Worm (Caenorhabditis elegans) whole organism, L4 larva: Measurements from ENCODE around the gene ZK637.12.

Experiments used
- D1046.2 ChIP-seq: fragments of 200-800 bp; sonication (Bioruptor generic); IDR thresholded peaks from 2 replicates; pipeline ENCODE4 v1.3.6; 2022; ENCODE audit warnings: missing genetic modification characterization, missing compliant biosample characterization
- F10B5.3 ChIP-seq: sonication (generic microtip); optimal IDR thresholded peaks from 2 replicates; lab custom pipeline; 2016; ENCODE audit warnings: mild to moderate bottlenecking, missing genetic modification characterization, missing compliant biosample characterization
- F26F4.8 ChIP-seq: fragments of 200-800 bp; sonication (Bioruptor generic); conservative IDR thresholded peaks from 2 replicates; pipeline ENCODE4 v1.3.6; 2022; ENCODE audit warnings: missing genetic modification characterization, missing compliant biosample characterization
- F44E2.7 ChIP-seq: fragments of 200-800 bp; sonication (Bioruptor generic); IDR thresholded peaks from 2 replicates; pipeline ENCODE4 v2.1.2; 2022; ENCODE audit warnings: missing genetic modification characterization, missing compliant biosample characterization
- F49E8.2 ChIP-seq: sonication (generic microtip); optimal IDR thresholded peaks from 2 replicates; lab custom pipeline; 2016; ENCODE audit warnings: missing compliant biosample characterization, mild to moderate bottlenecking, missing genetic modification characterization, borderline replicate concordance
- T20F7.1 ChIP-seq: fragments of 200-800 bp; sonication (Bioruptor generic); optimal IDR thresholded peaks from 2 replicates; lab custom pipeline; 2018; ENCODE audit warnings: mild to moderate bottlenecking, missing genetic modification characterization, missing compliant biosample characterization
- T26A8.4 ChIP-seq: fragments of 200-800 bp; sonication (Bioruptor generic); IDR thresholded peaks from 2 replicates; pipeline ENCODE4 v1.3.6; 2022; ENCODE audit warnings: missing genetic modification characterization, missing compliant biosample characterization
- Y105C5A.15 ChIP-seq: fragments of 200-800 bp; sonication (Bioruptor generic); IDR thresholded peaks from 2 replicates; pipeline ENCODE4 v1.3.6; 2022; ENCODE audit warnings: missing genetic modification characterization, missing compliant biosample characterization
- Y48G9A.11 ChIP-seq: fragments of 200-800 bp; sonication (Bioruptor generic); IDR thresholded peaks from 2 replicates; pipeline ENCODE4 v1.3.6; 2022; ENCODE audit warnings: missing genetic modification reagents, missing genetic modification characterization, missing compliant biosample characterization
- Y5F2A.4 ChIP-seq: fragments of 200-800 bp; sonication (Bioruptor generic); optimal IDR thresholded peaks from 2 replicates; lab custom pipeline; 2018; ENCODE audit warnings: mild to moderate bottlenecking, missing genetic modification characterization, missing compliant biosample characterization
- Y75B8A.6 ChIP-seq: fragments of 200-800 bp; sonication (Bioruptor generic); IDR thresholded peaks from 2 replicates; pipeline ENCODE4 v1.3.6; 2022; ENCODE audit warnings: missing genetic modification reagents, missing genetic modification characterization, missing compliant biosample characterization
- ZK546.5 ChIP-seq, 2 experiments: sonication (generic microtip); optimal IDR thresholded peaks; 2 replicates each; lab custom pipeline; 2017; ENCODE audit warnings: missing biosample characterization in 2 of 2, missing genetic modification characterization in 2 of 2
- aha-1 ChIP-seq: fragments of 150-350 bp; peaks from one replicate; lab custom pipeline; 2014; ENCODE audit warnings: missing biosample characterization, missing genetic modification characterization
- arid-1 ChIP-seq: fragments of 200-800 bp; sonication (Bioruptor generic); conservative IDR thresholded peaks from 2 replicates; pipeline ENCODE4 v1.3.6; 2022; ENCODE audit warnings: missing genetic modification reagents, missing genetic modification characterization, missing compliant biosample characterization
- attf-4 ChIP-seq: sonication (generic microtip); optimal IDR thresholded peaks from 3 replicates; lab custom pipeline; 2017; ENCODE audit warnings: missing biosample characterization, missing genetic modification characterization
- ceh-28 ChIP-seq: fragments of 150-350 bp; optimal IDR thresholded peaks from 2 replicates; lab custom pipeline; 2014; ENCODE audit warnings: missing biosample characterization, missing genetic modification reagents, missing genetic modification characterization
- ceh-82 ChIP-seq: sonication (generic microtip); optimal IDR thresholded peaks from 2 replicates; lab custom pipeline; 2017; ENCODE audit warnings: missing biosample characterization, missing genetic modification characterization
- ces-1 ChIP-seq: fragments of 150-350 bp; sonication (generic microtip); optimal IDR thresholded peaks from 4 replicates; lab custom pipeline; 2014; ENCODE audit warnings: missing biosample characterization, missing genetic modification reagents, missing genetic modification characterization
- dmd-6 ChIP-seq: fragments of 200-800 bp; sonication (Bioruptor generic); IDR thresholded peaks from 2 replicates; pipeline ENCODE4 v1.3.6; 2022; ENCODE audit warnings: missing genetic modification reagents, missing genetic modification characterization, missing compliant biosample characterization
- dpl-1 ChIP-seq: fragments of 150-350 bp; optimal IDR thresholded peaks from 2 replicates; lab custom pipeline; 2014; ENCODE audit warnings: missing biosample characterization, missing genetic modification reagents, missing genetic modification characterization
- duxl-1 ChIP-seq: sonication (generic microtip); optimal IDR thresholded peaks from 2 replicates; lab custom pipeline; 2016; ENCODE audit warnings: mild to moderate bottlenecking, missing genetic modification characterization, moderate library complexity, missing compliant biosample characterization; ENCODE audit not compliant: poor library complexity
- dve-1 ChIP-seq: sonication (generic microtip); optimal IDR thresholded peaks from 2 replicates; lab custom pipeline; 2017; ENCODE audit warnings: antibody characterized with exemption, mild to moderate bottlenecking, missing genetic modification characterization, missing compliant biosample characterization; ENCODE audit not compliant: insufficient read depth
- hif-1 ChIP-seq, 2 experiments: sonication (generic microtip); optimal IDR thresholded peaks; 2 replicates each; lab custom pipeline; 2016 to 2017; ENCODE audit warnings: missing compliant biosample characterization in 2 of 2, missing genetic modification characterization in 2 of 2, missing genetic modification reagents in 2 of 2, missing genotype in 2 of 2, mild to moderate bottlenecking in 1 of 2
- hlh-11 ChIP-seq: fragments of 200-800 bp; sonication (Bioruptor generic); optimal IDR thresholded peaks from 2 replicates; lab custom pipeline; 2018; ENCODE audit warnings: mild to moderate bottlenecking, missing genetic modification characterization, missing compliant biosample characterization
- hlh-30 ChIP-seq: sonication (generic microtip); optimal IDR thresholded peaks from 2 replicates; lab custom pipeline; 2017; ENCODE audit warnings: antibody characterized with exemption, mild to moderate bottlenecking, missing genetic modification characterization, missing compliant biosample characterization; ENCODE audit not compliant: insufficient read depth
- lim-7 ChIP-seq: fragments of 200-800 bp; sonication (Bioruptor generic); IDR thresholded peaks from 2 replicates; pipeline ENCODE4 v1.3.6; 2022; ENCODE audit warnings: missing genetic modification characterization, missing compliant biosample characterization
- lin-38 ChIP-seq: fragments of 200-800 bp; sonication (Bioruptor generic); IDR thresholded peaks from 2 replicates; pipeline ENCODE4 v1.3.6; 2022; ENCODE audit warnings: missing genetic modification reagents, missing genetic modification characterization, missing compliant biosample characterization
- lin-39 ChIP-seq: fragments of 150-350 bp; optimal IDR thresholded peaks from 2 replicates; lab custom pipeline; 2014; ENCODE audit warnings: missing biosample characterization, missing genetic modification reagents, missing genetic modification characterization
- lir-3 ChIP-seq: sonication (generic microtip); optimal IDR thresholded peaks from 2 replicates; lab custom pipeline; 2016; ENCODE audit warnings: mild to moderate bottlenecking, missing genetic modification characterization, missing compliant biosample characterization
- madf-9 ChIP-seq: fragments of 200-800 bp; sonication (Bioruptor generic); conservative IDR thresholded peaks from 2 replicates; pipeline ENCODE4 v1.3.6; 2022; ENCODE audit warnings: missing genetic modification reagents, missing genetic modification characterization, missing compliant biosample characterization
- mdl-1 ChIP-seq, 2 experiments: fragments of 150-350 bp in 1 of 2; sonication (generic microtip) in 1 of 2; optimal IDR thresholded peaks; 2 replicates each; lab custom pipeline; 2014 to 2017; ENCODE audit warnings: missing biosample characterization in 2 of 2, missing genetic modification characterization in 2 of 2
- mep-1 ChIP-seq: fragments of 150-350 bp; sonication (generic microtip); optimal IDR thresholded peaks from 3 replicates; lab custom pipeline; 2014; ENCODE audit warnings: missing biosample characterization, missing genetic modification characterization
- mes-2 ChIP-seq: sonication (generic microtip); optimal IDR thresholded peaks from 2 replicates; lab custom pipeline; 2016; ENCODE audit warnings: missing genotype, mild to moderate bottlenecking, missing genetic modification characterization, missing compliant biosample characterization; ENCODE audit not compliant: poor library complexity, severe bottlenecking
- nhr-11 ChIP-seq: fragments of 150-350 bp; optimal IDR thresholded peaks from 2 replicates; lab custom pipeline; 2014; ENCODE audit warnings: missing biosample characterization, missing genetic modification characterization
- nhr-111 ChIP-seq: fragments of 200-800 bp; sonication (Bioruptor generic); optimal IDR thresholded peaks from 2 replicates; lab custom pipeline; 2018; ENCODE audit warnings: mild to moderate bottlenecking, missing genetic modification characterization, missing compliant biosample characterization
- nhr-25 ChIP-seq: sonication (generic microtip); optimal IDR thresholded peaks from 2 replicates; lab custom pipeline; 2017; ENCODE audit warnings: missing genetic modification characterization, mild to moderate bottlenecking, missing compliant biosample characterization, antibody characterized with exemption, moderate library complexity, borderline replicate concordance; ENCODE audit not compliant: insufficient read depth
- nhr-28 ChIP-seq: fragments of 150-350 bp; optimal IDR thresholded peaks from 2 replicates; lab custom pipeline; 2014; ENCODE audit warnings: missing biosample characterization, missing genetic modification characterization
- nhr-76 ChIP-seq: fragments of 150-350 bp; optimal IDR thresholded peaks from 2 replicates; lab custom pipeline; 2014; ENCODE audit warnings: missing biosample characterization, missing genetic modification characterization
- pqm-1 ChIP-seq: sonication (generic microtip); optimal IDR thresholded peaks from 2 replicates; lab custom pipeline; 2017; ENCODE audit warnings: missing biosample characterization, missing genetic modification characterization
- snpc-1.2 ChIP-seq: fragments of 200-800 bp; sonication (Bioruptor generic); IDR thresholded peaks from 2 replicates; pipeline ENCODE4 v1.3.6; 2022; ENCODE audit warnings: missing genetic modification reagents, missing genetic modification characterization, missing compliant biosample characterization
- snpc-4 ChIP-seq: fragments of 150-350 bp; optimal IDR thresholded peaks from 2 replicates; lab custom pipeline; 2014; ENCODE audit warnings: missing biosample characterization, missing genetic modification characterization
- spr-3 ChIP-seq: fragments of 200-800 bp; sonication (Bioruptor generic); optimal IDR thresholded peaks from 2 replicates; lab custom pipeline; 2018; ENCODE audit warnings: mild to moderate bottlenecking, missing genetic modification characterization, missing compliant biosample characterization
- tra-1 ChIP-seq: fragments of 200-800 bp; sonication (Bioruptor generic); IDR thresholded peaks from 2 replicates; pipeline ENCODE4 v1.3.6; 2022; ENCODE audit warnings: missing genetic modification reagents, missing genetic modification characterization, missing compliant biosample characterization
- unc-130 ChIP-seq: sonication (generic microtip); optimal IDR thresholded peaks from 2 replicates; lab custom pipeline; 2016; ENCODE audit warnings: missing genetic modification reagents, missing genetic modification characterization, missing compliant biosample characterization
- unc-39 ChIP-seq: sonication (generic microtip); optimal IDR thresholded peaks from 2 replicates; lab custom pipeline; 2017; ENCODE audit warnings: missing biosample characterization, missing genetic modification characterization
- unc-62 ChIP-seq, 3 experiments: fragments of 150-350 bp in 1 of 3; sonication (generic microtip); optimal IDR thresholded peaks in 2 of 3; peaks in 1 of 3; 1 replicate in 1 of 3; 2 replicates in 2 of 3; lab custom pipeline; 2014 to 2017; ENCODE audit warnings: missing biosample characterization in 3 of 3, missing genetic modification characterization in 3 of 3, missing genetic modification reagents in 3 of 3, missing genotype in 1 of 3
- vab-7 ChIP-seq: fragments of 200-800 bp; sonication (Bioruptor generic); IDR thresholded peaks from 2 replicates; pipeline ENCODE4 v1.3.6; 2022; ENCODE audit warnings: missing genetic modification reagents, missing genetic modification characterization, missing compliant biosample characterization
- zag-1 ChIP-seq: fragments of 150-350 bp; optimal IDR thresholded peaks from 2 replicates; lab custom pipeline; 2014; ENCODE audit warnings: missing biosample characterization, missing genetic modification characterization
- zfp-3 ChIP-seq: fragments of 200-800 bp; sonication (Bioruptor generic); conservative IDR thresholded peaks from 2 replicates; pipeline ENCODE4 v1.3.6; 2022; ENCODE audit warnings: missing genetic modification reagents, missing genetic modification characterization, missing compliant biosample characterization
- ztf-11 ChIP-seq: fragments of 150-350 bp; optimal IDR thresholded peaks from 2 replicates; lab custom pipeline; 2014; ENCODE audit warnings: missing biosample characterization, missing genetic modification characterization
- ztf-7 ChIP-seq: fragments of 150-350 bp; optimal IDR thresholded peaks from 2 replicates; lab custom pipeline; 2014; ENCODE audit warnings: missing biosample characterization, missing genetic modification characterization

Gene ZK637.12

DNA sequence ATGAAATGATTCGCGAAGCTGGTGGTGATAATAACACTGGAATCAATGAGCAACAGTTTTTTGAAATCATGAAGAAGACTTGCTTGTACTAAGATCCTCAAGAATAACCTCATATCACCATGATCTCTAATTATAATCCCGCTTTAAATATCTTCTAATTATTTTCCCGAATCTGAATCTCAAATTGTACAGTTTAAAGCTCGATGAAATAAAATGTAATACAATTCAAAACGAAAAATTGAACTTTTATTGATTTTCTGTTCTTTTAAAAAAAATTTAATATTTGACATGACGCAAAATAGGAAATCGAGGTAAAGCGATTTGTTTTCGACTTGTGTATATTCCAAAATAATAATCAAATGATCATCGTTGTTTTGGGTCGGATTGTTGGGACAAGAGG is 50.8 kb downstream of the ZK637.12 start (continued):
- no peak for TF ChIP-seq D1046.2 (GFP tag; lab: Robert Waterston, UW)
- no peak for TF ChIP-seq tra-1 (GFP tag; lab: Robert Waterston, UW)
- TF ChIP-seq F49E8.2 (tag; lab: Kevin White, UChicago), result no peak
- TF ChIP-seq zfp-3, result peak; percentile 87
- no peak for TF ChIP-seq hlh-30
- TF ChIP-seq snpc-1.2 (GFP tag; lab: Robert Waterston, UW), result no peak
- TF ChIP-seq Y5F2A.4 (GFP tag; lab: Kevin White, UChicago), result no peak
- TF ChIP-seq madf-9 (GFP tag; lab: Robert Waterston, UW), result 0 out of 2 replicates have a peak, but pooled peaks have one; percentile 35
- no peak for TF ChIP-seq ces-1
- no peak for TF ChIP-seq T20F7.1
- TF ChIP-seq F44E2.7, result no peak
- no peak for TF ChIP-seq ztf-7
- TF ChIP-seq nhr-111, result no peak
- no peak for TF ChIP-seq vab-7 (GFP tag; lab: Robert Waterston, UW)
- TF ChIP-seq arid-1 (GFP tag; lab: Robert Waterston, UW), result no peak; the same call in 1 of the 2 replicates
- no peak for TF ChIP-seq hif-1 (tag; optimal IDR thresholded peaks at IDR 0.05; lab: Kevin White, UChicago)
- TF ChIP-seq mdl-1 (tag; optimal IDR thresholded peaks at IDR 0.05; lab: Kevin White, UChicago), result no peak
- no peak for TF ChIP-seq dmd-6
- TF ChIP-seq nhr-25 (tag; lab: Kevin White, UChicago), result no peak
- no peak for TF ChIP-seq nhr-28 (tag; lab: Kevin White, UChicago)
- no peak for TF ChIP-seq duxl-1 (tag; lab: Kevin White, UChicago)
- no peak for TF ChIP-seq ZK546.5 (tag; optimal IDR thresholded peaks at IDR 0.05; lab: Kevin White, UChicago)
- no peak for TF ChIP-seq unc-62 (GFP tag; optimal IDR thresholded peaks at IDR 0.05 in 1 of 2; lab: Kevin White, UChicago)
- TF ChIP-seq unc-62 (tag; optimal IDR thresholded peaks at IDR 0.05; lab: Kevin White, UChicago), result no peak
- no peak for TF ChIP-seq lin-39 (tag; lab: Kevin White, UChicago)
- no peak for TF ChIP-seq lir-3 (tag; lab: Kevin White, UChicago)
- no peak for TF ChIP-seq Y48G9A.11 (GFP tag; lab: Robert Waterston, UW)
- TF ChIP-seq T26A8.4 (GFP tag; lab: Robert Waterston, UW), result peak; percentile 37; the same call in 1 of the 2 replicates
- TF ChIP-seq spr-3, result no peak
- no peak for TF ChIP-seq ceh-28 (tag; lab: Kevin White, UChicago)
- TF ChIP-seq lin-38 (GFP tag; lab: Robert Waterston, UW), result no peak
- no peak for TF ChIP-seq pqm-1 (tag; lab: Kevin White, UChicago)
- no peak for TF ChIP-seq ceh-82 (tag; lab: Kevin White, UChicago)
- TF ChIP-seq mep-1 (tag; lab: Kevin White, UChicago), result peak; percentile 57
- TF ChIP-seq hlh-11, result no peak
- TF ChIP-seq mes-2 (tag; lab: Kevin White, UChicago), result no peak
- no peak for TF ChIP-seq snpc-4 (tag; lab: Kevin White, UChicago)
- no peak for TF ChIP-seq nhr-76 (tag; lab: Kevin White, UChicago)
- TF ChIP-seq unc-39 (tag; lab: Kevin White, UChicago), result no peak
- TF ChIP-seq unc-130 (GFP tag; lab: Kevin White, UChicago), result no peak
- TF ChIP-seq F10B5.3 (tag; lab: Kevin White, UChicago), result no peak
- no peak for TF ChIP-seq dpl-1 (GFP tag; lab: Kevin White, UChicago)
- no peak for TF ChIP-seq nhr-11 (tag; lab: Kevin White, UChicago)
- TF ChIP-seq Y75B8A.6 (GFP tag; lab: Robert Waterston, UW), result no peak
- 0 out of 2 replicates have a peak, but pooled peaks have one; percentile 55 for TF ChIP-seq lim-7 (GFP tag; lab: Robert Waterston, UW)
- no peak for TF ChIP-seq ztf-11 (tag; lab: Kevin White, UChicago)
- no peak for TF ChIP-seq zag-1 (tag; lab: Kevin White, UChicago)
- TF ChIP-seq Y105C5A.15 (GFP tag; lab: Robert Waterston, UW), result no peak
- TF ChIP-seq aha-1, result no peak
- TF ChIP-seq attf-4, result no peak
- peak; percentile 17 for TF ChIP-seq dve-1 (tag; lab: Kevin White, UChicago)
- TF ChIP-seq F26F4.8, result no peak
